Fruit fly (Drosophila melanogaster) whole organism, embryonic: ENCODE results near the gene ss.

ENCODE experiments used
- ATbp ChIP-seq: fragments of 200-800 bp; sonication (Bioruptor generic); optimal IDR thresholded peaks from 2 replicates; lab custom pipeline; 2017; ENCODE audit warnings: missing biosample characterization, mild to moderate bottlenecking, missing genetic modification characterization, missing genetic modification reagents
- Aef1 ChIP-seq: fragments of 200-800 bp; sonication (Bioruptor generic); IDR thresholded peaks from 3 replicates; pipeline ENCODE4 v1.3.6; 2022; ENCODE audit warnings: missing biosample characterization, missing genetic modification characterization
- Atf3 ChIP-seq: fragments of 200-800 bp; sonication (Bioruptor generic); optimal IDR thresholded peaks from 3 replicates; lab custom pipeline; 2016; ENCODE audit warnings: missing biosample characterization, missing genetic modification characterization
- CG10366 ChIP-seq: fragments of 200-800 bp; sonication (Bioruptor generic); IDR thresholded peaks from 2 replicates; pipeline ENCODE4 v1.3.6; 2022; ENCODE audit warnings: missing biosample characterization, missing genetic modification characterization
- CG12769 ChIP-seq: fragments of 200-800 bp; sonication (Bioruptor generic); optimal IDR thresholded peaks from 2 replicates; lab custom pipeline; 2019; ENCODE audit warnings: missing biosample characterization, mild to moderate bottlenecking, missing genetic modification characterization, moderate library complexity
- CG15011 ChIP-seq: fragments of 200-800 bp; sonication (Bioruptor generic); optimal IDR thresholded peaks from 3 replicates; lab custom pipeline; 2018; ENCODE audit warnings: missing biosample characterization, mild to moderate bottlenecking, missing genetic modification characterization
- CG15696 ChIP-seq: fragments of 200-800 bp; sonication (Bioruptor generic); optimal IDR thresholded peaks from 2 replicates; lab custom pipeline; 2019; ENCODE audit warnings: missing biosample characterization, mild to moderate bottlenecking, missing genetic modification characterization, moderate library complexity
- CG16863 ChIP-seq: fragments of 200-800 bp; sonication (Bioruptor generic); optimal IDR thresholded peaks from 3 replicates; lab custom pipeline; 2016; ENCODE audit warnings: missing biosample characterization, missing genetic modification characterization
- CG17568 ChIP-seq: fragments of 200-800 bp; sonication (Bioruptor generic); optimal IDR thresholded peaks from 2 replicates; lab custom pipeline; 2018; ENCODE audit warnings: missing biosample characterization, mild to moderate bottlenecking, missing genetic modification characterization, moderate library complexity
- CG1832 ChIP-seq: fragments of 200-800 bp; sonication (Bioruptor generic); optimal IDR thresholded peaks from 2 replicates; lab custom pipeline; 2017; ENCODE audit warnings: missing biosample characterization, mild to moderate bottlenecking, missing genetic modification characterization, inconsistent platforms
- CG30431 ChIP-seq: fragments of 200-800 bp; sonication (Bioruptor generic); optimal IDR thresholded peaks from 2 replicates; lab custom pipeline; 2017; ENCODE audit warnings: missing biosample characterization, missing genetic modification characterization
- CG3163 ChIP-seq: fragments of 200-800 bp; sonication (Bioruptor generic); optimal IDR thresholded peaks from 3 replicates; lab custom pipeline; 2016; ENCODE audit warnings: missing biosample characterization, missing genetic modification characterization
- CG4404 ChIP-seq: fragments of 200-800 bp; sonication (Bioruptor generic); IDR thresholded peaks from 2 replicates; pipeline ENCODE4 v1.3.6; 2022; ENCODE audit warnings: missing biosample characterization, missing genetic modification characterization
- CG6654 ChIP-seq: fragments of 200-800 bp; sonication (Bioruptor generic); optimal IDR thresholded peaks from 2 replicates; lab custom pipeline; 2017; ENCODE audit warnings: missing biosample characterization, mild to moderate bottlenecking, missing genetic modification characterization
- CG6813 ChIP-seq: fragments of 200-800 bp; sonication (Bioruptor generic); optimal IDR thresholded peaks from 2 replicates; lab custom pipeline; 2017; ENCODE audit warnings: missing biosample characterization, missing genetic modification characterization, mild to moderate bottlenecking, moderate library complexity, missing genetic modification reagents
- CG8089 ChIP-seq: fragments of 200-800 bp; sonication (Bioruptor generic); optimal IDR thresholded peaks from 3 replicates; lab custom pipeline; 2016; ENCODE audit warnings: missing biosample characterization, missing genetic modification characterization
- CG8944 ChIP-seq: fragments of 200-800 bp; sonication (Bioruptor generic); optimal IDR thresholded peaks from 3 replicates; lab custom pipeline; 2016; ENCODE audit warnings: missing biosample characterization, missing genetic modification characterization
- Dref ChIP-seq: fragments of 200-800 bp; sonication (Bioruptor generic); IDR thresholded peaks from 2 replicates; pipeline ENCODE4 v1.3.6; 2022; ENCODE audit warnings: missing biosample characterization, missing genetic modification characterization
- ERR ChIP-seq: fragments of 200-800 bp; sonication (Bioruptor generic); optimal IDR thresholded peaks from 2 replicates; lab custom pipeline; 2016; ENCODE audit warnings: missing biosample characterization, missing genetic modification characterization
- Fer1 ChIP-seq: fragments of 200-800 bp; sonication (Bioruptor generic); optimal IDR thresholded peaks from 2 replicates; lab custom pipeline; 2017; ENCODE audit warnings: missing biosample characterization, mild to moderate bottlenecking, missing genetic modification characterization
- Hand ChIP-seq: fragments of 200-800 bp; sonication (Bioruptor generic); optimal IDR thresholded peaks from 2 replicates; lab custom pipeline; 2017; ENCODE audit warnings: mild to moderate bottlenecking, missing biosample characterization, missing genetic modification reagents, missing genetic modification characterization
- Hmx ChIP-seq: fragments of 200-800 bp; sonication (Bioruptor generic); optimal IDR thresholded peaks from 2 replicates; lab custom pipeline; 2016; ENCODE audit warnings: missing biosample characterization, missing genetic modification characterization
- MTF-1 ChIP-seq: fragments of 200-800 bp; sonication (Bioruptor generic); optimal IDR thresholded peaks from 2 replicates; lab custom pipeline; 2018; ENCODE audit warnings: missing biosample characterization, mild to moderate bottlenecking, missing genetic modification characterization, borderline replicate concordance
- NFAT ChIP-seq: fragments of 200-800 bp; sonication (Bioruptor generic); IDR thresholded peaks from 2 replicates; pipeline ENCODE4 v1.3.6; 2022; ENCODE audit warnings: missing biosample characterization, missing genetic modification characterization
- Neu2 ChIP-seq: fragments of 200-800 bp; sonication (Bioruptor generic); optimal IDR thresholded peaks from 3 replicates; lab custom pipeline; 2016; ENCODE audit warnings: missing biosample characterization, missing genetic modification characterization, borderline replicate concordance
- Nf-YB ChIP-seq: fragments of 200-800 bp; sonication (Bioruptor generic); optimal IDR thresholded peaks from 3 replicates; lab custom pipeline; 2019; ENCODE audit warnings: missing biosample characterization, mild to moderate bottlenecking, missing genetic modification characterization, moderate library complexity
- Sry-β ChIP-seq: fragments of 200-800 bp; sonication (Bioruptor generic); optimal IDR thresholded peaks from 2 replicates; lab custom pipeline; 2018; ENCODE audit warnings: missing biosample characterization, mild to moderate bottlenecking, missing genetic modification characterization, moderate library complexity
- al ChIP-seq: fragments of 200-800 bp; sonication (Bioruptor generic); IDR thresholded peaks from 2 replicates; pipeline ENCODE4 v1.3.6; 2022; ENCODE audit warnings: missing biosample characterization, missing genetic modification characterization
- br ChIP-seq: fragments of >200 bp; optimal IDR thresholded peaks from 2 replicates; lab custom pipeline; 2017
- disco-r ChIP-seq: fragments of 200-800 bp; sonication (Bioruptor generic); optimal IDR thresholded peaks from 2 replicates; lab custom pipeline; 2016; ENCODE audit warnings: missing biosample characterization, missing genetic modification characterization
- dmrt99B ChIP-seq: fragments of 200-800 bp; sonication (Bioruptor generic); optimal IDR thresholded peaks from 2 replicates; lab custom pipeline; 2018; ENCODE audit warnings: missing biosample characterization, mild to moderate bottlenecking, missing genetic modification characterization, moderate library complexity
- fd102C ChIP-seq: fragments of 200-800 bp; sonication (Bioruptor generic); optimal IDR thresholded peaks from 2 replicates; lab custom pipeline; 2018; ENCODE audit warnings: missing biosample characterization, mild to moderate bottlenecking, missing genetic modification characterization, moderate library complexity
- fd64A ChIP-seq: fragments of 200-800 bp; sonication (Bioruptor generic); optimal IDR thresholded peaks from 3 replicates; lab custom pipeline; 2018; ENCODE audit warnings: missing biosample characterization, mild to moderate bottlenecking, missing genetic modification characterization
- gce ChIP-seq: fragments of 200-800 bp; sonication (Bioruptor generic); IDR thresholded peaks from 3 replicates; pipeline ENCODE4 v1.3.6; 2022; ENCODE audit warnings: missing biosample characterization, missing genetic modification characterization
- grau ChIP-seq: fragments of 200-800 bp; optimal IDR thresholded peaks from 3 replicates; lab custom pipeline; 2019; ENCODE audit warnings: missing biosample characterization, mild to moderate bottlenecking, missing genetic modification characterization, moderate library complexity
- hb ChIP-seq: fragments of 200-800 bp; sonication (Bioruptor generic); IDR thresholded peaks from 3 replicates; pipeline ENCODE4 v1.3.6; 2022; ENCODE audit warnings: missing biosample characterization, missing genetic modification characterization; ENCODE audit not compliant: partially characterized antibody
- hbn ChIP-seq: fragments of 200-800 bp; sonication (Bioruptor generic); IDR thresholded peaks from 2 replicates; pipeline ENCODE4 v1.3.6; 2022; ENCODE audit warnings: missing biosample characterization, missing genetic modification characterization; ENCODE audit not compliant: partially characterized antibody
- hth ChIP-seq: fragments of >200 bp; optimal IDR thresholded peaks from 2 replicates; lab custom pipeline; 2017; ENCODE audit warnings: inconsistent platforms
- inv ChIP-seq: fragments of 200-800 bp; sonication (Bioruptor generic); IDR thresholded peaks from 2 replicates; pipeline ENCODE4 v1.3.6; 2022; ENCODE audit warnings: missing biosample characterization, missing genetic modification characterization; ENCODE audit not compliant: partially characterized antibody
- jigr1 ChIP-seq: fragments of 200-800 bp; sonication (Bioruptor generic); IDR thresholded peaks from 3 replicates; pipeline ENCODE4 v1.3.6; 2022; ENCODE audit warnings: missing biosample characterization, missing genetic modification characterization
- jumu ChIP-seq: fragments of 200-800 bp; sonication (Bioruptor generic); optimal IDR thresholded peaks from 3 replicates; lab custom pipeline; 2016; ENCODE audit warnings: missing biosample characterization, missing genetic modification characterization
- lbe ChIP-seq: fragments of 200-800 bp; sonication (Bioruptor generic); optimal IDR thresholded peaks from 2 replicates; lab custom pipeline; 2016; ENCODE audit warnings: missing biosample characterization, mild to moderate bottlenecking, missing genetic modification characterization
- odd ChIP-seq: fragments of 200-800 bp; sonication (Bioruptor generic); optimal IDR thresholded peaks from 2 replicates; lab custom pipeline; 2017; ENCODE audit warnings: missing biosample characterization, mild to moderate bottlenecking, missing genetic modification characterization
- p53 ChIP-seq: fragments of 200-800 bp; sonication (Bioruptor generic); optimal IDR thresholded peaks from 2 replicates; lab custom pipeline; 2016; ENCODE audit warnings: missing biosample characterization, missing genetic modification characterization
- sd ChIP-seq: fragments of 200-800 bp; sonication (Bioruptor generic); optimal IDR thresholded peaks from 3 replicates; lab custom pipeline; 2018; ENCODE audit warnings: missing biosample characterization, mild to moderate bottlenecking, missing genetic modification characterization, moderate library complexity
- shn ChIP-seq: fragments of 200-800 bp; sonication (Bioruptor generic); optimal IDR thresholded peaks from 3 replicates; lab custom pipeline; 2016; ENCODE audit warnings: missing biosample characterization, missing genetic modification characterization
- sim ChIP-seq: fragments of 200-800 bp; sonication (Bioruptor generic); IDR thresholded peaks from 2 replicates; pipeline ENCODE4 v1.3.6; 2022; ENCODE audit warnings: missing biosample characterization, missing genetic modification characterization
- sisA ChIP-seq: fragments of 200-800 bp; sonication (Bioruptor generic); IDR thresholded peaks from 2 replicates; pipeline ENCODE4 v1.3.6; 2022; ENCODE audit warnings: missing biosample characterization, missing genetic modification characterization
- ttk ChIP-seq: fragments of 200-800 bp; sonication (Bioruptor generic); IDR thresholded peaks from 2 replicates; pipeline ENCODE4 v2.1.2; 2022; ENCODE audit warnings: missing biosample characterization, missing genetic modification characterization
- zen2 ChIP-seq: fragments of 200-800 bp; sonication (Bioruptor generic); IDR thresholded peaks from 3 replicates; pipeline ENCODE4 v1.3.6; 2022; ENCODE audit warnings: missing biosample characterization, missing genetic modification characterization; ENCODE audit not compliant: partially characterized antibody

The ss gene

DNA sequence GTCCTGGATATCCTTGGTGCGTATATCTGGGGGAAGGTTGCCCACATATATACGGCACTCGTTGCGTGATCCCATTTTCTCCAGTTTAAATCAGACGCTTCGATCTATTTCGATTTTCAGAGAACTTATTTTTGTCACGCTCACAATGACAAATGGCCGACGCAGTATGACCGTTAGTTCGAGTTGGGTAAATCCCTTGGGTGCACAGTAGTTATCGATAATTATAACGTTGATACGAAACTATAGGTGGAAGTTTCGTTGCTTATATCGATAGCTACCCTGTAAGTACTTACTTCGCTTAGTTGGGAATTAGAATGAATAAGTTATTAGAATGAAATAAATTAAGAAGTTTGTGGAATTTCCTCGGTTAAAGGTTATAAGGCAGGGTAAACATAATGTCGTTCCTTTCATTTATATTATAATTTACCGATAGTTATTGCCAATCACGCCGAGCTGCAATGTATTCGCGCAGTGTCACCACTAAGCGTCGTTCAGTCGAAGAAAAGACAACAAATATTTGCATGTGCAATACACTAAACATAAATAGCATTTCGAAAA lies 61.6 kb downstream of the ss start, which contains the start of the genes SF2 and pad (continued):
- TF ChIP-seq lbe (GFP tag; lab: Kevin White, UChicago) = peak; percentile 82
- TF ChIP-seq CG15011 (GFP tag; lab: Kevin White, UChicago) = peak; percentile 56
- TF ChIP-seq CG6654 (GFP tag; lab: Kevin White, UChicago) = no peak
- peak; percentile 75 for TF ChIP-seq CG16863 (GFP tag; lab: Kevin White, UChicago)
- TF ChIP-seq Nf-YB (GFP tag; lab: Kevin White, UChicago) = peak; percentile 22
- TF ChIP-seq CG12769 = peak; percentile 55
- TF ChIP-seq sisA (GFP tag; lab: Robert Waterston, UW) = peak; percentile 71
- TF ChIP-seq hbn (GFP tag; lab: Robert Waterston, UW) = peak; percentile 89
- TF ChIP-seq jigr1 (GFP tag; lab: Robert Waterston, UW) = no peak; the same call in 2 of the 3 replicates
- peak; percentile 72 for TF ChIP-seq al (GFP tag; lab: Robert Waterston, UW)
- TF ChIP-seq gce (GFP tag; lab: Robert Waterston, UW) = no peak
- peak; percentile 79 for TF ChIP-seq CG4404 (GFP tag; lab: Robert Waterston, UW)
- no peak for TF ChIP-seq CG1832 (GFP tag; lab: Kevin White, UChicago)
- TF ChIP-seq dmrt99B = peak; percentile 69
- TF ChIP-seq NFAT (GFP tag; lab: Robert Waterston, UW) = peak; percentile 68
- TF ChIP-seq Neu2 = no peak
- 0 out of 2 replicates have a peak, but pooled peaks have one; percentile 50 for TF ChIP-seq sim (GFP tag; lab: Robert Waterston, UW)
- TF ChIP-seq p53 = peak; percentile 64
- peak; percentile 78 for TF ChIP-seq Fer1 (GFP tag; lab: Kevin White, UChicago)
- peak; percentile 42 for TF ChIP-seq Hand (GFP tag; lab: Kevin White, UChicago)
- TF ChIP-seq CG30431 (GFP tag; lab: Kevin White, UChicago) = peak; percentile 2
- peak; percentile 18 for TF ChIP-seq Sry-β (GFP tag; lab: Kevin White, UChicago)
- TF ChIP-seq odd = peak; percentile 30
- TF ChIP-seq sd (tag; lab: Kevin White, UChicago) = peak; percentile 77
- TF ChIP-seq Aef1 = peak; percentile 82; the same call in 2 of the 3 replicates
- TF ChIP-seq ATbp (GFP tag; lab: Kevin White, UChicago) = peak; percentile 36
- TF ChIP-seq Hmx (GFP tag; lab: Kevin White, UChicago) = peak; percentile 64
- peak; percentile 92 for TF ChIP-seq hb (GFP tag; lab: Robert Waterston, UW)
- no peak for TF ChIP-seq hth (lab: Kevin White, UChicago)
- TF ChIP-seq CG3163 (GFP tag; lab: Kevin White, UChicago) = peak; percentile 30
- peak; percentile 79 for TF ChIP-seq Atf3
- TF ChIP-seq CG15696 = peak; percentile 86
- 0 out of 2 replicates have a peak, but pooled peaks have one; percentile 60 for TF ChIP-seq CG10366
- peak; percentile 84 for TF ChIP-seq grau (tag; lab: Kevin White, UChicago)
- TF ChIP-seq shn (GFP tag; lab: Kevin White, UChicago) = peak; percentile 61
- TF ChIP-seq fd64A (GFP tag; lab: Kevin White, UChicago) = no peak
- TF ChIP-seq MTF-1 (GFP tag; lab: Kevin White, UChicago) = no peak
- TF ChIP-seq fd102C (GFP tag; lab: Kevin White, UChicago) = peak; percentile 3
- TF ChIP-seq CG8089 (GFP tag; lab: Kevin White, UChicago) = peak; percentile 54
- TF ChIP-seq ttk (GFP tag; lab: Robert Waterston, UW) = no peak; the same call in 1 of the 2 replicates
- TF ChIP-seq CG17568 (GFP tag; lab: Kevin White, UChicago) = peak; percentile 55
- TF ChIP-seq br (lab: Kevin White, UChicago) = no peak
- TF ChIP-seq CG6813 = peak; percentile 28
- TF ChIP-seq jumu (GFP tag; lab: Kevin White, UChicago) = peak; percentile 73
- peak; percentile 79 for TF ChIP-seq Dref
- peak; percentile 66 for TF ChIP-seq CG8944 (GFP tag; lab: Kevin White, UChicago)
- TF ChIP-seq ERR (GFP tag; lab: Kevin White, UChicago) = peak; percentile 57
- peak; percentile 81; the same call in 2 of the 3 replicates for TF ChIP-seq zen2
- TF ChIP-seq disco-r (GFP tag; lab: Kevin White, UChicago) = peak; percentile 58
- peak; percentile 95 for TF ChIP-seq inv (GFP tag; lab: Robert Waterston, UW)
